Fruit fly (Drosophila melanogaster): ENCODE data around the gene CG15169.

DNA sequence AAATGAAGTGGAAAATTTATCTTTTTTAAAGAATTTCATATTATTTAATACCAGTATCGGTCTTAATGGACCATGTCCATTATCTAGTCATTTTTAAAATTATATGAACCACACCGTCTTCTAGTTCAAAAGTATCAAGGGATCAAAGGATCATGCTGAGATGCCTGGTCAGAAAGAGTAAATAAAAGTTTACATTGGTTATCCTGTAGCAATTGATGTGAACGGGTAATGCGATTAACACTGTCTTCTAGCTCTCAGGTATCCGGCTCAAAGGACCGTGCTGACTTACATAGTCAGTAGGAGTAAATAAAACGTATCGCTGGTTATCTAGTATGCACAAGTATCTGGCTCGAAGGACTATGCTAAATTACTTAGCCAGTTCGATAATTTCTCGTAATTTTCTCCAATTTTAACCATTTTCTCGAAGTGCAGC is 28.4 kb downstream of the CG15169 start:
- TF ChIP-seq CG12768 (GFP tag; optimal IDR thresholded peaks at IDR 0.05) (no peak), ovo (GFP tag; optimal IDR thresholded peaks at IDR 0.05) (no peak), CG5204 (GFP tag; optimal IDR thresholded peaks at IDR 0.05) (peak; percentile 53), CG7101 (tag; optimal IDR thresholded peaks at IDR 0.05) (no peak), toe (GFP tag; optimal IDR thresholded peaks at IDR 0.05) (no peak), Hr96 (GFP tag; optimal IDR thresholded peaks at IDR 0.05) (no peak), Mnt (GFP tag; optimal IDR thresholded peaks at IDR 0.05) (no peak), CG33017 (tag; optimal IDR thresholded peaks at IDR 0.05) (no peak), tj (GFP tag; optimal IDR thresholded peaks at IDR 0.05) (no peak), Crg-1 (GFP tag; optimal IDR thresholded peaks at IDR 0.05) (no peak), CG7045 (GFP tag; optimal IDR thresholded peaks at IDR 0.05) (no peak), CG11617 (GFP tag; optimal IDR thresholded peaks at IDR 0.05) (no peak)

Data from whole organism, adult.